Worm (Caenorhabditis elegans) whole organism, L2 larva: ENCODE measurements around the gene acs-14.

ENCODE experiments used
- C34F6.9 ChIP-seq: fragments of 150-350 bp; optimal IDR thresholded peaks from 2 replicates; lab custom pipeline; 2014; ENCODE audit warnings: missing biosample characterization, missing genetic modification characterization
- F13H6.1 ChIP-seq: sonication (generic microtip); optimal IDR thresholded peaks from 2 replicates; lab custom pipeline; 2016; ENCODE audit warnings: missing genetic modification characterization, missing compliant biosample characterization
- R02D3.7 ChIP-seq: fragments of 150-350 bp; optimal IDR thresholded peaks from 2 replicates; lab custom pipeline; 2014; ENCODE audit warnings: missing biosample characterization, missing genetic modification characterization
- Y55F3AM.14 ChIP-seq: fragments of 200-800 bp; sonication (Bioruptor generic); optimal IDR thresholded peaks from 2 replicates; lab custom pipeline; 2018; ENCODE audit warnings: mild to moderate bottlenecking, missing genetic modification characterization, missing compliant biosample characterization
- ZK546.5 ChIP-seq: sonication (generic microtip); optimal IDR thresholded peaks from 2 replicates; lab custom pipeline; 2017; ENCODE audit warnings: missing biosample characterization, missing genetic modification characterization
- alr-1 ChIP-seq: fragments of 150-350 bp; optimal IDR thresholded peaks from 2 replicates; lab custom pipeline; 2014; ENCODE audit warnings: missing biosample characterization, missing genetic modification characterization
- aly-2 ChIP-seq: fragments of 150-350 bp; optimal IDR thresholded peaks from 2 replicates; lab custom pipeline; 2014; ENCODE audit warnings: missing biosample characterization, missing genetic modification characterization
- ama-1 ChIP-seq: fragments of 150-350 bp; optimal IDR thresholded peaks from 2 replicates; lab custom pipeline; 2018; ENCODE audit warnings: inconsistent platforms
- blmp-1 ChIP-seq: sonication (generic microtip); optimal IDR thresholded peaks from 2 replicates; lab custom pipeline; 2017; ENCODE audit warnings: missing genetic modification characterization, mild to moderate bottlenecking, missing compliant biosample characterization, antibody characterized with exemption, moderate library complexity; ENCODE audit not compliant: insufficient read depth
- ceh-16 ChIP-seq: fragments of 150-350 bp; optimal IDR thresholded peaks from 2 replicates; lab custom pipeline; 2014; ENCODE audit warnings: missing biosample characterization, missing genetic modification characterization
- ceh-82 ChIP-seq: fragments of 150-350 bp; optimal IDR thresholded peaks from 2 replicates; lab custom pipeline; 2014; ENCODE audit warnings: missing biosample characterization, missing genetic modification characterization
- crh-2 ChIP-seq: sonication (generic microtip); optimal IDR thresholded peaks from 2 replicates; lab custom pipeline; 2017; ENCODE audit warnings: missing biosample characterization, missing genetic modification characterization
- dmd-4 ChIP-seq: sonication (generic microtip); optimal IDR thresholded peaks from 2 replicates; lab custom pipeline; 2017; ENCODE audit warnings: missing biosample characterization, missing genetic modification characterization
- egl-27 ChIP-seq: sonication (generic microtip); optimal IDR thresholded peaks from 3 replicates; lab custom pipeline; 2017; ENCODE audit warnings: missing biosample characterization, missing genetic modification reagents, missing genetic modification characterization
- elt-1 ChIP-seq: fragments of 150-350 bp; optimal IDR thresholded peaks from 2 replicates; lab custom pipeline; 2014; ENCODE audit warnings: missing biosample characterization, missing genetic modification characterization
- elt-3 ChIP-seq: sonication (generic microtip); optimal IDR thresholded peaks from 2 replicates; lab custom pipeline; 2017; ENCODE audit warnings: missing biosample characterization, missing genetic modification characterization
- fos-1 ChIP-seq: fragments of 150-350 bp; optimal IDR thresholded peaks from 2 replicates; lab custom pipeline; 2014; ENCODE audit warnings: missing biosample characterization, missing genetic modification characterization
- gmeb-1 ChIP-seq: fragments of 150-350 bp; optimal IDR thresholded peaks from 2 replicates; lab custom pipeline; 2014; ENCODE audit warnings: missing biosample characterization, missing genetic modification characterization
- lin-11 ChIP-seq: fragments of 150-350 bp; sonication (generic microtip); optimal IDR thresholded peaks from 2 replicates; lab custom pipeline; 2014; ENCODE audit warnings: missing biosample characterization, missing genetic modification characterization, inconsistent platforms, mixed read lengths
- lin-13 ChIP-seq: fragments of 150-350 bp; optimal IDR thresholded peaks from 2 replicates; lab custom pipeline; 2014; ENCODE audit warnings: missing biosample characterization, missing genetic modification reagents, missing genetic modification characterization
- lin-39 ChIP-seq: fragments of 150-350 bp; optimal IDR thresholded peaks from 2 replicates; lab custom pipeline; 2014; ENCODE audit warnings: missing biosample characterization, missing genetic modification reagents, missing genetic modification characterization
- lsy-2 ChIP-seq, 2 experiments: fragments of 150-350 bp in 1 of 2; sonication (generic microtip) in 1 of 2; optimal IDR thresholded peaks; 2 replicates each; lab custom pipeline; 2014 to 2017; ENCODE audit warnings: missing biosample characterization in 2 of 2, missing genetic modification characterization in 2 of 2
- mab-5 ChIP-seq: fragments of 150-350 bp; optimal IDR thresholded peaks from 2 replicates; lab custom pipeline; 2014; ENCODE audit warnings: missing biosample characterization, missing genetic modification characterization
- mbf-1 ChIP-seq: sonication (generic microtip); optimal IDR thresholded peaks from 2 replicates; lab custom pipeline; 2017; ENCODE audit warnings: missing biosample characterization, missing genetic modification characterization
- mdl-1 ChIP-seq, 2 experiments: fragments of 150-350 bp in 1 of 2; sonication (generic microtip) in 1 of 2; optimal IDR thresholded peaks; 2 replicates each; lab custom pipeline; 2017; ENCODE audit warnings: missing biosample characterization in 2 of 2, missing genetic modification characterization in 2 of 2
- nhr-10 ChIP-seq: sonication (generic microtip); optimal IDR thresholded peaks from 2 replicates; lab custom pipeline; 2017; ENCODE audit warnings: missing biosample characterization, missing genetic modification characterization
- nhr-11 ChIP-seq: fragments of 150-350 bp; optimal IDR thresholded peaks from 2 replicates; lab custom pipeline; 2014; ENCODE audit warnings: missing biosample characterization, missing genetic modification characterization
- nhr-12 ChIP-seq: fragments of 150-350 bp; optimal IDR thresholded peaks from 2 replicates; lab custom pipeline; 2014; ENCODE audit warnings: missing biosample characterization, missing genetic modification characterization
- nhr-129 ChIP-seq: fragments of 150-350 bp; optimal IDR thresholded peaks from 2 replicates; lab custom pipeline; 2014; ENCODE audit warnings: missing biosample characterization, missing genetic modification characterization
- nhr-21 ChIP-seq: fragments of 150-350 bp; optimal IDR thresholded peaks from 2 replicates; lab custom pipeline; 2014; ENCODE audit warnings: missing biosample characterization, missing genetic modification characterization
- nhr-23 ChIP-seq: fragments of 150-350 bp; optimal IDR thresholded peaks from 2 replicates; lab custom pipeline; 2014; ENCODE audit warnings: missing biosample characterization, missing genetic modification reagents, missing genetic modification characterization
- nhr-237 ChIP-seq: fragments of 150-350 bp; optimal IDR thresholded peaks from 2 replicates; lab custom pipeline; 2014; ENCODE audit warnings: missing biosample characterization, missing genetic modification characterization
- nhr-25 ChIP-seq: fragments of 150-350 bp; sonication (generic microtip); optimal IDR thresholded peaks from 3 replicates; lab custom pipeline; 2014; ENCODE audit warnings: missing biosample characterization, missing genetic modification characterization
- nhr-6 ChIP-seq: fragments of 150-350 bp; optimal IDR thresholded peaks from 2 replicates; lab custom pipeline; 2014; ENCODE audit warnings: missing biosample characterization, missing genetic modification characterization
- nhr-77 ChIP-seq: fragments of 150-350 bp; optimal IDR thresholded peaks from 2 replicates; lab custom pipeline; 2014; ENCODE audit warnings: missing biosample characterization, missing genetic modification characterization
- peb-1 ChIP-seq: fragments of 150-350 bp; optimal IDR thresholded peaks from 2 replicates; lab custom pipeline; 2014; ENCODE audit warnings: missing biosample characterization, missing genetic modification characterization
- sem-4 ChIP-seq: fragments of 150-350 bp; optimal IDR thresholded peaks from 2 replicates; lab custom pipeline; 2014; ENCODE audit warnings: missing biosample characterization, missing genetic modification reagents, missing genetic modification characterization
- skn-1 ChIP-seq: sonication (generic microtip); optimal IDR thresholded peaks from 2 replicates; lab custom pipeline; 2017; ENCODE audit warnings: missing biosample characterization, missing genetic modification characterization
- sma-3 ChIP-seq: sonication (generic microtip); optimal IDR thresholded peaks from 2 replicates; lab custom pipeline; 2016; ENCODE audit warnings: missing genetic modification reagents, missing genetic modification characterization, missing compliant biosample characterization
- sma-9 ChIP-seq, 2 experiments: fragments of 150-350 bp in 1 of 2; sonication (generic microtip) in 1 of 2; optimal IDR thresholded peaks; 2 replicates each; lab custom pipeline; 2014 to 2016; ENCODE audit warnings: missing genetic modification characterization in 2 of 2, mild to moderate bottlenecking in 1 of 2, missing biosample characterization in 1 of 2, missing compliant biosample characterization in 1 of 2, missing genetic modification reagents in 1 of 2, moderate library complexity in 1 of 2
- snpc-4 ChIP-seq: fragments of 150-350 bp; optimal IDR thresholded peaks from 2 replicates; lab custom pipeline; 2014; ENCODE audit warnings: missing biosample characterization, missing genetic modification characterization
- unc-39 ChIP-seq: fragments of 150-350 bp; optimal IDR thresholded peaks from 2 replicates; lab custom pipeline; 2014; ENCODE audit warnings: missing biosample characterization, missing genetic modification characterization
- unc-55 ChIP-seq: fragments of 150-350 bp; sonication (generic microtip); optimal IDR thresholded peaks from 3 replicates; lab custom pipeline; 2014; ENCODE audit warnings: missing biosample characterization, missing genetic modification reagents, missing genetic modification characterization
- unc-62 ChIP-seq: fragments of 150-350 bp; optimal IDR thresholded peaks from 2 replicates; lab custom pipeline; 2014; ENCODE audit warnings: missing biosample characterization, missing genetic modification reagents, missing genetic modification characterization
- zag-1 ChIP-seq: fragments of 150-350 bp; optimal IDR thresholded peaks from 2 replicates; lab custom pipeline; 2014; ENCODE audit warnings: missing biosample characterization, missing genetic modification characterization
- ztf-1 ChIP-seq: fragments of 200-800 bp; sonication (Bioruptor generic); conservative IDR thresholded peaks from 2 replicates; pipeline ENCODE4 v1.3.6; 2022; ENCODE audit warnings: missing genetic modification characterization, missing compliant biosample characterization
- ztf-11 ChIP-seq: sonication (generic microtip); optimal IDR thresholded peaks from 2 replicates; lab custom pipeline; 2017; ENCODE audit warnings: missing biosample characterization, missing genetic modification characterization
- ztf-4 ChIP-seq: fragments of 150-350 bp; optimal IDR thresholded peaks from 2 replicates; lab custom pipeline; 2014; ENCODE audit warnings: missing biosample characterization, missing genetic modification characterization

The acs-14 gene

ce11 chrV:9503152-9503817 lies 4.6 kb upstream of the acs-14 start:
- TF ChIP-seq dmd-4 (no peak), sem-4 (tag; lab: Kevin White, UChicago) (peak; percentile 34), nhr-129 (tag; lab: Kevin White, UChicago) (peak; percentile 76), nhr-10 (peak; percentile 4), zag-1 (tag; lab: Kevin White, UChicago) (no peak), crh-2 (tag; lab: Kevin White, UChicago) (peak; percentile 38), unc-55 (no peak), sma-9 (GFP tag; optimal IDR thresholded peaks at IDR 0.05; lab: Kevin White, UChicago) (peak; percentile 59), sma-9 (tag; optimal IDR thresholded peaks at IDR 0.05; lab: Kevin White, UChicago) (no peak), unc-62 (GFP tag; lab: Kevin White, UChicago) (no peak), ama-1 (lab: Kevin White, UChicago) (no peak), nhr-21 (tag; lab: Kevin White, UChicago) (peak; percentile 71), lin-11 (tag; lab: Kevin White, UChicago) (peak; percentile 51), nhr-12 (tag; lab: Kevin White, UChicago) (no peak), nhr-23 (tag; lab: Kevin White, UChicago) (no peak), fos-1 (tag; lab: Kevin White, UChicago) (peak; percentile 44), ztf-11 (tag; lab: Kevin White, UChicago) (no peak), unc-39 (tag; lab: Kevin White, UChicago) (no peak), mab-5 (tag; lab: Kevin White, UChicago) (no peak), alr-1 (tag; lab: Kevin White, UChicago) (no peak), blmp-1 (tag; lab: Kevin White, UChicago) (no peak), R02D3.7 (tag; lab: Kevin White, UChicago) (no peak), elt-3 (tag; lab: Kevin White, UChicago) (no peak), nhr-6 (tag; lab: Kevin White, UChicago) (no peak), nhr-11 (tag; lab: Kevin White, UChicago) (no peak), elt-1 (tag; lab: Kevin White, UChicago) (no peak), lsy-2 (tag; optimal IDR thresholded peaks at IDR 0.05; lab: Kevin White, UChicago) (peak; percentile 54 to 56), nhr-25 (tag; lab: Kevin White, UChicago) (peak; percentile 54), skn-1 (tag; lab: Kevin White, UChicago) (no peak), ceh-16 (peak; percentile 48), ztf-1 (GFP tag; lab: Robert Waterston, UW) (no peak), snpc-4 (peak; percentile 95), ceh-82 (tag; lab: Kevin White, UChicago) (no peak), mbf-1 (no peak), nhr-77 (tag; lab: Kevin White, UChicago) (no peak), lin-39 (tag; lab: Kevin White, UChicago) (no peak), egl-27 (peak; percentile 67), F13H6.1 (peak; percentile 57), ZK546.5 (no peak), aly-2 (tag; lab: Kevin White, UChicago) (no peak), ztf-4 (peak; percentile 45), C34F6.9 (tag; lab: Kevin White, UChicago) (peak; percentile 53), mdl-1 (tag; optimal IDR thresholded peaks at IDR 0.05; lab: Kevin White, UChicago) (no peak), lin-13 (GFP tag; lab: Kevin White, UChicago) (peak; percentile 54), sma-3 (peak; percentile 75), nhr-237 (no peak), peb-1 (tag; lab: Kevin White, UChicago) (no peak), Y55F3AM.14 (GFP tag; lab: Kevin White, UChicago) (peak; percentile 60), gmeb-1 (tag; lab: Kevin White, UChicago) (peak; percentile 66)
